Worm (Caenorhabditis elegans) whole organism, midembryonic: ENCODE measurements around the gene F22E5.23.
"Not testable (repeated sequence)": the region's sequence is repeated elsewhere in the genome, so short reads cannot be mapped to it uniquely, and the experiment has no call there.

Source experiments
- T22C8.4 ChIP-seq: fragments of 200-800 bp; sonication (Bioruptor generic); IDR thresholded peaks from 2 replicates; pipeline ENCODE4 v1.3.6; 2022; ENCODE audit warnings: missing genetic modification characterization, missing compliant biosample characterization
- flt-1 ChIP-seq: fragments of 200-800 bp; sonication (Bioruptor generic); IDR thresholded peaks from 2 replicates; pipeline ENCODE4 v1.3.6; 2022; ENCODE audit warnings: missing genetic modification characterization, missing compliant biosample characterization

DNA sequence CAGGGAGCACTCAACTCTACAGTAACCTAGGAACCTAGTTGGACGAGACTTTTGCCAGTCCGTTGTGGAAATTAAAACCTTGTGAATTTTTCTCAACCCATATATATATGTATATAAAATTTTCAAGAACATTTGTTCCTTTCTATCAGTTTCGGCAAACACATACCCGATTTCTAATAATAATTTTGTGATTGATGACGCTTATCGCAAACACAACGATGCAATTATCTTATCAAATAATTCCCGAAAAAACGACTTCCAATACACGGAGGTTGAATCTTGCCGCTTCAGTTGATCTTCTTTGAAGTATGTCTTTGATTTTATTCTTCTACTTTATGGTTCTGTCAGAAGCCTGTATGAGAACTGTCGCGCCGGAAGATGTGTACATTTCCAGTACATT lies 24.0 kb downstream of the F22E5.23 start, which contains the start of gene F22E5.2:
- TF ChIP-seq T22C8.4 (GFP tag; lab: Robert Waterston, UW); flt-1: not testable (repeated sequence)
